Fruit fly (Drosophila melanogaster) whole organism, pupa: ENCODE measurements around the gene CG11656.

Source experiments
- CG10348 ChIP-seq: fragments of 200-800 bp; sonication (Bioruptor generic); IDR thresholded peaks from 2 replicates; pipeline ENCODE4 v1.3.6; 2022; ENCODE audit warnings: missing biosample characterization, missing genetic modification characterization
- CG13204 ChIP-seq: fragments of 200-800 bp; sonication (Bioruptor generic); optimal IDR thresholded peaks from 2 replicates; lab custom pipeline; 2018; ENCODE audit warnings: missing biosample characterization, mild to moderate bottlenecking, missing genetic modification characterization, moderate library complexity
- CG4496 ChIP-seq: fragments of 200-800 bp; sonication (Bioruptor generic); IDR thresholded peaks from 3 replicates; pipeline ENCODE4 v1.3.6; 2022; ENCODE audit warnings: missing biosample characterization, missing genetic modification characterization
- CG8159 ChIP-seq: fragments of 200-800 bp; sonication (Bioruptor generic); optimal IDR thresholded peaks from 3 replicates; lab custom pipeline; 2018; ENCODE audit warnings: missing biosample characterization, mild to moderate bottlenecking, missing genetic modification characterization, moderate library complexity
- CG8301 ChIP-seq: fragments of 200-800 bp; sonication (Bioruptor generic); optimal IDR thresholded peaks from 2 replicates; lab custom pipeline; 2018; ENCODE audit warnings: missing biosample characterization, mild to moderate bottlenecking, missing genetic modification characterization
- CG9948 ChIP-seq: fragments of 200-800 bp; sonication (Bioruptor generic); optimal IDR thresholded peaks from 2 replicates; lab custom pipeline; 2018; ENCODE audit warnings: missing biosample characterization, mild to moderate bottlenecking, missing genetic modification characterization, moderate library complexity
- D1 ChIP-seq: fragments of 200-800 bp; sonication (Bioruptor generic); optimal IDR thresholded peaks from 2 replicates; lab custom pipeline; 2018; ENCODE audit warnings: missing biosample characterization, mild to moderate bottlenecking, missing genetic modification characterization, moderate library complexity
- EcR ChIP-seq: fragments of 200-800 bp; sonication (Bioruptor generic); optimal IDR thresholded peaks from 3 replicates; lab custom pipeline; 2019; ENCODE audit warnings: missing biosample characterization, missing genetic modification characterization, mild to moderate bottlenecking, moderate library complexity, missing genetic modification reagents
- Ets98B ChIP-seq: fragments of 200-800 bp; sonication (Bioruptor generic); IDR thresholded peaks from 2 replicates; pipeline ENCODE4 v1.3.6; 2022; ENCODE audit warnings: missing biosample characterization, missing genetic modification characterization
- Pif1A ChIP-seq: fragments of 200-800 bp; sonication (Bioruptor generic); optimal IDR thresholded peaks from 3 replicates; lab custom pipeline; 2016; ENCODE audit warnings: missing biosample characterization, missing genetic modification characterization
- gl ChIP-seq: fragments of 200-800 bp; sonication (Bioruptor generic); optimal IDR thresholded peaks from 2 replicates; lab custom pipeline; 2018; ENCODE audit warnings: missing biosample characterization, mild to moderate bottlenecking, missing genetic modification characterization
- rn ChIP-seq: fragments of 200-800 bp; sonication (Bioruptor generic); IDR thresholded peaks from 2 replicates; pipeline ENCODE4 v1.3.6; 2022; ENCODE audit warnings: missing biosample characterization, missing genetic modification characterization

- no peak for TF ChIP-seq CG10348 (GFP tag; lab: Robert Waterston, UW)
- no peak for TF ChIP-seq CG8159 (tag; lab: Kevin White, UChicago)
- no peak for TF ChIP-seq Ets98B (GFP tag; lab: Robert Waterston, UW)
- TF ChIP-seq EcR (GFP tag; lab: Kevin White, UChicago) = no peak
- TF ChIP-seq CG8301 (tag; lab: Kevin White, UChicago) = no peak
- TF ChIP-seq rn = no peak
- no peak for TF ChIP-seq CG13204 (GFP tag; lab: Kevin White, UChicago)
- no peak for TF ChIP-seq CG4496
- TF ChIP-seq gl = no peak
- no peak for TF ChIP-seq CG9948
- TF ChIP-seq Pif1A (GFP tag; lab: Kevin White, UChicago) = no peak
- no peak for TF ChIP-seq D1 (tag; lab: Kevin White, UChicago)
These were observed 46.2 kb upstream of the CG11656 start, which contains the start of gene Cyp304a1 for dm6 chr3R:12963491-12963890.
